Fruit fly (Drosophila melanogaster) whole organism, pupa: ENCODE results near the gene CG6607.

Source experiments
- CG15710 ChIP-seq: fragments of 200-800 bp; sonication (Bioruptor generic); optimal IDR thresholded peaks from 2 replicates; lab custom pipeline; 2018; ENCODE audit warnings: missing biosample characterization, mild to moderate bottlenecking, missing genetic modification characterization, moderate library complexity
- Pif1A ChIP-seq: fragments of 200-800 bp; sonication (Bioruptor generic); optimal IDR thresholded peaks from 3 replicates; lab custom pipeline; 2016; ENCODE audit warnings: missing biosample characterization, missing genetic modification characterization

dm6 chr3R:24543033-24543675 is 15.3 kb downstream of the CG6607 start:
- TF ChIP-seq CG15710, result peak; percentile 90
- TF ChIP-seq Pif1A, result peak; percentile 92
